Fruit fly (Drosophila melanogaster) whole organism, embryonic: ENCODE results near the gene CG9117.
A peak's percentile ranks its signal among the peaks of the same experiment; 100 is the strongest.

Source experiments
- Aef1 ChIP-seq: fragments of 200-800 bp; sonication (Bioruptor generic); IDR thresholded peaks from 3 replicates; pipeline ENCODE4 v1.3.6; 2022; ENCODE audit warnings: missing biosample characterization, missing genetic modification characterization
- Bgb ChIP-seq: fragments of 200-800 bp; sonication (Bioruptor generic); IDR thresholded peaks from 2 replicates; pipeline ENCODE4 v1.3.6; 2022; ENCODE audit warnings: missing biosample characterization, missing genetic modification characterization; ENCODE audit not compliant: partially characterized antibody
- CG10274 ChIP-seq: fragments of 200-800 bp; sonication (Bioruptor generic); optimal IDR thresholded peaks from 3 replicates; lab custom pipeline; 2017; ENCODE audit warnings: missing biosample characterization, mild to moderate bottlenecking, missing genetic modification characterization
- CG10462 ChIP-seq: fragments of 200-800 bp; sonication (Bioruptor generic); optimal IDR thresholded peaks from 2 replicates; lab custom pipeline; 2016; ENCODE audit warnings: missing biosample characterization, missing genetic modification characterization
- CG11560 ChIP-seq: fragments of 200-800 bp; sonication (Bioruptor generic); IDR thresholded peaks from 3 replicates; pipeline ENCODE4 v1.3.6; 2022; ENCODE audit warnings: missing biosample characterization, missing genetic modification characterization
- CG1233 ChIP-seq: fragments of 200-800 bp; sonication (Bioruptor generic); optimal IDR thresholded peaks from 4 replicates; lab custom pipeline; 2018; ENCODE audit warnings: missing biosample characterization, mild to moderate bottlenecking, missing genetic modification characterization
- CG12391 ChIP-seq: fragments of 200-800 bp; sonication (Bioruptor generic); optimal IDR thresholded peaks from 3 replicates; lab custom pipeline; 2018; ENCODE audit warnings: missing biosample characterization, mild to moderate bottlenecking, missing genetic modification characterization, moderate library complexity
- CG13123 ChIP-seq: fragments of 200-800 bp; sonication (Bioruptor generic); optimal IDR thresholded peaks from 2 replicates; lab custom pipeline; 2016; ENCODE audit warnings: missing biosample characterization, missing genetic modification characterization
- CG13775 ChIP-seq: fragments of 200-800 bp; sonication (Bioruptor generic); optimal IDR thresholded peaks from 3 replicates; lab custom pipeline; 2017; ENCODE audit warnings: missing biosample characterization, mild to moderate bottlenecking, missing genetic modification characterization
- CG13894 ChIP-seq: fragments of 200-800 bp; sonication (Bioruptor generic); optimal IDR thresholded peaks from 3 replicates; lab custom pipeline; 2018; ENCODE audit warnings: missing biosample characterization, mild to moderate bottlenecking, missing genetic modification characterization, moderate library complexity
- CG14014 ChIP-seq: fragments of 200-800 bp; sonication (Bioruptor generic); IDR thresholded peaks from 2 replicates; pipeline ENCODE4 v1.3.6; 2022; ENCODE audit warnings: missing biosample characterization, missing genetic modification characterization
- CG15514 ChIP-seq: fragments of 200-800 bp; sonication (Bioruptor generic); optimal IDR thresholded peaks from 3 replicates; lab custom pipeline; 2017; ENCODE audit warnings: missing biosample characterization, missing genetic modification characterization, mild to moderate bottlenecking, moderate library complexity, missing genetic modification reagents
- CG1647 ChIP-seq: fragments of 200-800 bp; sonication (Bioruptor generic); optimal IDR thresholded peaks from 3 replicates; lab custom pipeline; 2016; ENCODE audit warnings: missing biosample characterization, missing genetic modification characterization
- CG16815 ChIP-seq: fragments of 200-800 bp; sonication (Bioruptor generic); optimal IDR thresholded peaks from 3 replicates; lab custom pipeline; 2017; ENCODE audit warnings: missing biosample characterization, mild to moderate bottlenecking, missing genetic modification characterization
- CG2889 ChIP-seq: fragments of 200-800 bp; sonication (Bioruptor generic); IDR thresholded peaks from 3 replicates; pipeline ENCODE4 v1.3.6; 2022; ENCODE audit warnings: missing biosample characterization, missing genetic modification characterization
- CG32772 ChIP-seq: fragments of 200-800 bp; sonication (Bioruptor generic); IDR thresholded peaks from 2 replicates; pipeline ENCODE4 v1.3.6; 2022; ENCODE audit warnings: missing biosample characterization, missing genetic modification characterization
- CG3281 ChIP-seq: fragments of 200-800 bp; sonication (Bioruptor generic); optimal IDR thresholded peaks from 3 replicates; lab custom pipeline; 2017; ENCODE audit warnings: missing biosample characterization, mild to moderate bottlenecking, missing genetic modification characterization
- CG33557 ChIP-seq: fragments of 200-800 bp; sonication (Bioruptor generic); optimal IDR thresholded peaks from 2 replicates; lab custom pipeline; 2019; ENCODE audit warnings: missing biosample characterization, mild to moderate bottlenecking, missing genetic modification characterization, moderate library complexity
- CG34422 ChIP-seq: fragments of 200-800 bp; sonication (Bioruptor generic); IDR thresholded peaks from 3 replicates; pipeline ENCODE4 v1.3.6; 2022; ENCODE audit warnings: missing biosample characterization, missing genetic modification characterization
- CG3838 ChIP-seq: fragments of 200-800 bp; sonication (Bioruptor generic); optimal IDR thresholded peaks from 3 replicates; lab custom pipeline; 2016; ENCODE audit warnings: missing biosample characterization, missing genetic modification characterization
- CG4617 ChIP-seq: fragments of 200-800 bp; sonication (Bioruptor generic); optimal IDR thresholded peaks from 3 replicates; lab custom pipeline; 2016; ENCODE audit warnings: missing biosample characterization, missing genetic modification characterization, borderline replicate concordance
- CG8924 ChIP-seq: fragments of 200-800 bp; optimal IDR thresholded peaks from 3 replicates; lab custom pipeline; 2019; ENCODE audit warnings: missing biosample characterization, mild to moderate bottlenecking, missing genetic modification characterization, moderate library complexity
- Deaf1 ChIP-seq: fragments of 200-800 bp; optimal IDR thresholded peaks from 3 replicates; lab custom pipeline; 2019; ENCODE audit warnings: missing biosample characterization, mild to moderate bottlenecking, missing genetic modification characterization, moderate library complexity
- Dll ChIP-seq: fragments of 200-800 bp; sonication (Bioruptor generic); IDR thresholded peaks from 4 replicates; pipeline ENCODE4 v1.3.6; 2022; ENCODE audit warnings: missing biosample characterization, missing genetic modification characterization; ENCODE audit not compliant: partially characterized antibody
- Dref ChIP-seq: fragments of 200-800 bp; sonication (Bioruptor generic); IDR thresholded peaks from 2 replicates; pipeline ENCODE4 v1.3.6; 2022; ENCODE audit warnings: missing biosample characterization, missing genetic modification characterization
- GATAe ChIP-seq: fragments of 200-800 bp; sonication (Bioruptor generic); conservative IDR thresholded peaks from 2 replicates; pipeline ENCODE4 v1.3.6; 2022; ENCODE audit warnings: missing biosample characterization, missing genetic modification characterization
- MESR4 ChIP-seq: fragments of 200-800 bp; sonication (Bioruptor generic); optimal IDR thresholded peaks from 2 replicates; lab custom pipeline; 2018; ENCODE audit warnings: missing biosample characterization, mild to moderate bottlenecking, missing genetic modification characterization, moderate library complexity
- Oaz ChIP-seq: fragments of 200-800 bp; sonication (Bioruptor generic); IDR thresholded peaks from 2 replicates; pipeline ENCODE4 v1.3.6; 2022; ENCODE audit warnings: missing biosample characterization, missing genetic modification characterization
- Vsx1 ChIP-seq: fragments of 200-800 bp; sonication (Bioruptor generic); optimal IDR thresholded peaks from 2 replicates; lab custom pipeline; 2017; ENCODE audit warnings: missing biosample characterization, mild to moderate bottlenecking, missing genetic modification characterization, missing genetic modification reagents
- ab ChIP-seq: fragments of 200-800 bp; sonication (Bioruptor generic); optimal IDR thresholded peaks from 2 replicates; lab custom pipeline; 2016; ENCODE audit warnings: missing biosample characterization, missing genetic modification characterization
- cg ChIP-seq: fragments of 200-800 bp; sonication (Bioruptor generic); optimal IDR thresholded peaks from 3 replicates; lab custom pipeline; 2019; ENCODE audit warnings: missing biosample characterization, mild to moderate bottlenecking, missing genetic modification characterization, moderate library complexity
- crol ChIP-seq: fragments of 200-800 bp; sonication (Bioruptor generic); IDR thresholded peaks from 2 replicates; pipeline ENCODE4 v1.3.6; 2022; ENCODE audit warnings: missing biosample characterization, missing genetic modification characterization
- dmrt99B ChIP-seq: fragments of 200-800 bp; sonication (Bioruptor generic); optimal IDR thresholded peaks from 2 replicates; lab custom pipeline; 2018; ENCODE audit warnings: missing biosample characterization, mild to moderate bottlenecking, missing genetic modification characterization, moderate library complexity
- esg ChIP-seq: fragments of 200-800 bp; sonication (Bioruptor generic); conservative IDR thresholded peaks from 2 replicates; pipeline ENCODE4 v1.3.6; 2022; ENCODE audit warnings: missing biosample characterization, missing genetic modification characterization
- exex ChIP-seq: fragments of 200-800 bp; sonication (Bioruptor generic); optimal IDR thresholded peaks from 4 replicates; lab custom pipeline; 2018; ENCODE audit warnings: missing biosample characterization, mild to moderate bottlenecking, missing genetic modification characterization, moderate library complexity
- fd102C ChIP-seq: fragments of 200-800 bp; sonication (Bioruptor generic); optimal IDR thresholded peaks from 2 replicates; lab custom pipeline; 2018; ENCODE audit warnings: missing biosample characterization, mild to moderate bottlenecking, missing genetic modification characterization, moderate library complexity
- fd96Cb ChIP-seq: fragments of 200-800 bp; sonication (Bioruptor generic); optimal IDR thresholded peaks from 2 replicates; lab custom pipeline; 2018; ENCODE audit warnings: missing biosample characterization, mild to moderate bottlenecking, missing genetic modification characterization, moderate library complexity
- grau ChIP-seq: fragments of 200-800 bp; optimal IDR thresholded peaks from 3 replicates; lab custom pipeline; 2019; ENCODE audit warnings: missing biosample characterization, mild to moderate bottlenecking, missing genetic modification characterization, moderate library complexity
- grn ChIP-seq: fragments of 200-800 bp; sonication (Bioruptor generic); optimal IDR thresholded peaks from 3 replicates; lab custom pipeline; 2017; ENCODE audit warnings: missing biosample characterization, missing genetic modification characterization
- hth ChIP-seq: fragments of >200 bp; optimal IDR thresholded peaks from 2 replicates; lab custom pipeline; 2017; ENCODE audit warnings: inconsistent platforms
- kni ChIP-seq: fragments of 200-800 bp; sonication (Bioruptor generic); optimal IDR thresholded peaks from 3 replicates; lab custom pipeline; 2017; ENCODE audit warnings: mild to moderate bottlenecking, missing biosample characterization, missing genetic modification reagents, missing genetic modification characterization
- org-1 ChIP-seq: fragments of 200-800 bp; sonication (Bioruptor generic); optimal IDR thresholded peaks from 2 replicates; lab custom pipeline; 2017; ENCODE audit warnings: missing biosample characterization, missing genetic modification characterization
- peb ChIP-seq: fragments of 200-800 bp; sonication (Bioruptor generic); IDR thresholded peaks from 2 replicates; pipeline ENCODE4 v1.3.6; 2022; ENCODE audit warnings: missing biosample characterization, missing genetic modification characterization
- rib ChIP-seq: fragments of 200-800 bp; sonication (Bioruptor generic); IDR thresholded peaks from 2 replicates; pipeline ENCODE4 v1.3.6; 2022; ENCODE audit warnings: missing biosample characterization, missing genetic modification characterization
- run ChIP-seq: fragments of 200-800 bp; sonication (Bioruptor generic); optimal IDR thresholded peaks from 3 replicates; lab custom pipeline; 2018; ENCODE audit warnings: missing biosample characterization, mild to moderate bottlenecking, missing genetic modification characterization
- salm ChIP-seq: fragments of 200-800 bp; sonication (Bioruptor generic); optimal IDR thresholded peaks from 2 replicates; lab custom pipeline; 2018; ENCODE audit warnings: missing biosample characterization, mild to moderate bottlenecking, missing genetic modification characterization
- sqz ChIP-seq: fragments of 200-800 bp; sonication (Bioruptor generic); optimal IDR thresholded peaks from 3 replicates; lab custom pipeline; 2018; ENCODE audit warnings: missing biosample characterization, mild to moderate bottlenecking, missing genetic modification characterization
- stc ChIP-seq: fragments of 200-800 bp; sonication (Bioruptor generic); IDR thresholded peaks from 2 replicates; pipeline ENCODE4 v1.3.6; 2022; ENCODE audit warnings: missing biosample characterization, missing genetic modification characterization
- twi ChIP-seq: fragments of 200-800 bp; optimal IDR thresholded peaks from 2 replicates; lab custom pipeline; 2019; ENCODE audit warnings: missing biosample characterization, mild to moderate bottlenecking, missing genetic modification characterization, moderate library complexity
- wdn ChIP-seq: fragments of 200-800 bp; sonication (Bioruptor generic); IDR thresholded peaks from 2 replicates; pipeline ENCODE4 v1.3.6; 2022; ENCODE audit warnings: missing biosample characterization, missing genetic modification characterization

Gene CG9117

DNA sequence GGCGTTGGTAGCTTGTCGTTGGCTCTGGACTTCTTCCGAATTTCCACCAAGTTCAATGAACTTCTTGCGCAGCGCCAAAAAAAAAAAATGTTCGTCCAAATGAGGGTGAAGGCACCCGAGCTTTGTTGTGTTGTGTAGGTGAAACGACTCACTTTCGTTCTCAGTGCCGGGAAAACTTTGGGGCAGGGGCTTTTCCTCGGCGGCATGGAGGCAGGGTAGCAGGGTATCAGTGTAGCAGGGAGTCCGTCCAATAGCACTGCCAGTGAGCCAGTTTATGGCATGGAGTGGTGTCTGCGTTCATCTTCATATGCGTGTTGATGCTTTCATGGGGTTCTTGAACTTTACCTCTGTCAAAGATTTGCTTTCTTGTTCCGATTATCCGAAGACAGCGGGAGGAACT is 36.6 kb upstream of the CG9117 start (continued):
- TF ChIP-seq CG16815 (GFP tag; lab: Kevin White, UChicago) (no peak), peb (0 out of 2 replicates have a peak, but pooled peaks have one; percentile 10), rib (GFP tag; lab: Robert Waterston, UW) (0 out of 2 replicates have a peak, but pooled peaks have one; percentile 43), Aef1 (GFP tag; lab: Robert Waterston, UW) (no peak), CG34422 (GFP tag; lab: Robert Waterston, UW) (0 out of 3 replicates have a peak, but pooled peaks have one; percentile 20), CG10274 (GFP tag; lab: Kevin White, UChicago) (peak; percentile 34), Deaf1 (tag; lab: Kevin White, UChicago) (peak; percentile 43), CG13894 (tag; lab: Kevin White, UChicago) (peak; percentile 41), run (tag; lab: Kevin White, UChicago) (no peak), cg (peak; percentile 2), CG2889 (GFP tag; lab: Robert Waterston, UW) (0 out of 3 replicates have a peak, but pooled peaks have one; percentile 19), CG32772 (GFP tag; lab: Robert Waterston, UW) (peak; percentile 46; the same call in 1 of the 2 replicates), kni (GFP tag; lab: Kevin White, UChicago) (peak; percentile 52), crol (peak; percentile 60; the same call in 1 of the 2 replicates), sqz (peak; percentile 72)

DNA sequence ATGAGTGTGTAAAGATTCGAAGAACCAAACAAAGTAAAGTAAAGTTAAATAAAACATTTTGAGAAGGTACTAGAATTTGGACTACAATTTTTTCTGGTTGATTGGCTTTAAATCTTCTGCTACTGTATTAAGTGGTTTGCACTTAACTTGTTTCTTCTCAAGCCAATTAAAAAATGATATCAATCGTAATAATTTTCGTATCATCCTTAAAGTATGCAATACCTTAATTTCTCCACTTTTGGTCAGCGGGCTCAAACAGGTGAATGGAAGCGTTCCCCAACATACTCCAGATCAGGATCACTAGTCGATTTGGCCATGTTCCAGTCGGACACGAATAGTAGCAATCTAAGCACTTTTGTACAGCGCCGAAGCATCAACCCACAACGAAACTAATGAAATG is 36.2 kb upstream of the CG9117 start:
- TF ChIP-seq dmrt99B (no peak), MESR4 (GFP tag; lab: Kevin White, UChicago) (no peak), CG13775 (no peak), CG15514 (GFP tag; lab: Kevin White, UChicago) (no peak), CG34422 (GFP tag; lab: Robert Waterston, UW) (no peak), grn (peak; percentile 69), CG3838 (GFP tag; lab: Kevin White, UChicago) (no peak), CG11560 (no peak), CG1647 (GFP tag; lab: Kevin White, UChicago) (no peak), fd96Cb (tag; lab: Kevin White, UChicago) (no peak), Vsx1 (peak; percentile 87), exex (peak; percentile 52), CG14014 (GFP tag; lab: Robert Waterston, UW) (no peak), GATAe (no peak)

DNA sequence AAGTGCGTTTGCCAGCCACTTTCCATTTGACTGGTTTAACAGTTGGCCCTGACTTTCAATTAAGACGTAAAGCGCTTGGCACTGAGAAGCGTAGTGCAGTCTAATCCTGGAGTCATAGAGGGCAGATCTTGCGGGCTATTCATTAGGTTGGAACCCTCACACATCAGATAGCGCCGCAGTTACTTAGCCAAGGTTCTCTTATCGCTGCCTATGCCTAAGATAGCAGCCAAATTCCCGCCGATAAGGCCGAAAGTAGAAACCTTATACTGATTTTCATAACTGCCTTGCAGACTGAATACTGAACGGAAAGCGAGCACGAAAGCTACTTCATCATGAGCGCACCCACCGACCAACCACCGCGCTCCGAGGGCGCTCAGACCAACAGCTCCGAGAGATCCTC is 34.4 kb upstream of the CG9117 start:
- no peak for TF ChIP-seq wdn (GFP tag; lab: Robert Waterston, UW)
- TF ChIP-seq org-1, result no peak
- TF ChIP-seq CG3281 (GFP tag; lab: Kevin White, UChicago), result no peak
- TF ChIP-seq Dll, result no peak
- no peak for TF ChIP-seq CG12391 (tag; lab: Kevin White, UChicago)
- no peak for TF ChIP-seq grau (tag; lab: Kevin White, UChicago)
- TF ChIP-seq Bgb (GFP tag; lab: Robert Waterston, UW), result no peak
- TF ChIP-seq CG8924 (tag; lab: Kevin White, UChicago), result no peak
- TF ChIP-seq hth, result no peak
- TF ChIP-seq Oaz (GFP tag; lab: Robert Waterston, UW), result no peak
- no peak for TF ChIP-seq CG1233 (GFP tag; lab: Kevin White, UChicago)
- TF ChIP-seq Dref (GFP tag; lab: Robert Waterston, UW), result no peak
- no peak for TF ChIP-seq stc (GFP tag; lab: Robert Waterston, UW)
- peak; percentile 38 for TF ChIP-seq exex
- no peak for TF ChIP-seq esg (GFP tag; lab: Robert Waterston, UW)
- TF ChIP-seq grn, result peak; percentile 61
- TF ChIP-seq CG33557 (GFP tag; lab: Kevin White, UChicago), result no peak
- no peak for TF ChIP-seq CG4617 (GFP tag; lab: Kevin White, UChicago)
- TF ChIP-seq ab (GFP tag; lab: Kevin White, UChicago), result no peak
- TF ChIP-seq CG10462 (GFP tag; lab: Kevin White, UChicago), result no peak
- no peak for TF ChIP-seq salm
- no peak for TF ChIP-seq fd102C (GFP tag; lab: Kevin White, UChicago)
- no peak for TF ChIP-seq CG13123 (GFP tag; lab: Kevin White, UChicago)
- TF ChIP-seq twi (tag; lab: Kevin White, UChicago), result no peak
